Fruit fly (Drosophila melanogaster): ENCODE data around the gene tal-3A.

dm6 chr3R:13859242-13859641, 46.3 kb downstream of the tal-3A start:
- TF ChIP-seq EcR (GFP tag; optimal IDR thresholded peaks at IDR 0.05) (no peak), Snoo (tag; optimal IDR thresholded peaks at IDR 0.05) (no peak)

All from whole organism, pupa.